Fruit fly (Drosophila melanogaster) whole organism, prepupa: ENCODE data around the gene CG9547.

Experiments used
- Blimp-1 ChIP-seq: fragments of 200-800 bp; sonication (Bioruptor generic); optimal IDR thresholded peaks from 3 replicates; lab custom pipeline; 2017; ENCODE audit warnings: missing biosample characterization, missing genetic modification characterization, mild to moderate bottlenecking, moderate library complexity, missing genetic modification reagents
- CG10631 ChIP-seq: fragments of 200-800 bp; sonication (Bioruptor generic); optimal IDR thresholded peaks from 2 replicates; lab custom pipeline; 2016; ENCODE audit warnings: missing biosample characterization, missing genetic modification characterization
- CG10669 ChIP-seq: fragments of 200-800 bp; sonication (Bioruptor generic); optimal IDR thresholded peaks from 3 replicates; lab custom pipeline; 2018; ENCODE audit warnings: missing biosample characterization, mild to moderate bottlenecking, missing genetic modification characterization, moderate library complexity
- CG11294 ChIP-seq: fragments of 200-800 bp; sonication (Bioruptor generic); IDR thresholded peaks from 2 replicates; pipeline ENCODE4 v1.3.6; 2022; ENCODE audit warnings: missing biosample characterization, missing genetic modification characterization
- CG15336 ChIP-seq: fragments of 200-800 bp; sonication (Bioruptor generic); IDR thresholded peaks from 2 replicates; pipeline ENCODE4 v1.3.6; 2022; ENCODE audit warnings: missing biosample characterization, missing genetic modification characterization
- CG1621 ChIP-seq: fragments of 200-800 bp; sonication (Bioruptor generic); optimal IDR thresholded peaks from 3 replicates; lab custom pipeline; 2018; ENCODE audit warnings: missing biosample characterization, mild to moderate bottlenecking, missing genetic modification characterization
- CG3032 ChIP-seq: fragments of 200-800 bp; optimal IDR thresholded peaks from 2 replicates; lab custom pipeline; 2019; ENCODE audit warnings: missing biosample characterization, mild to moderate bottlenecking, missing genetic modification characterization, moderate library complexity
- CG31627 ChIP-seq: fragments of 200-800 bp; sonication (Bioruptor generic); optimal IDR thresholded peaks from 3 replicates; lab custom pipeline; 2016; ENCODE audit warnings: missing biosample characterization, missing genetic modification characterization
- CG32006 ChIP-seq: fragments of 200-800 bp; sonication (Bioruptor generic); optimal IDR thresholded peaks from 3 replicates; lab custom pipeline; 2017; ENCODE audit warnings: missing biosample characterization, mild to moderate bottlenecking, missing genetic modification characterization
- CG3919 ChIP-seq: fragments of 200-800 bp; sonication (Bioruptor generic); optimal IDR thresholded peaks from 3 replicates; lab custom pipeline; 2016; ENCODE audit warnings: missing biosample characterization, missing genetic modification characterization
- CG4318 ChIP-seq: fragments of 200-800 bp; sonication (Bioruptor generic); optimal IDR thresholded peaks from 3 replicates; lab custom pipeline; 2017; ENCODE audit warnings: missing biosample characterization, mild to moderate bottlenecking, missing genetic modification characterization
- CG6276 ChIP-seq: fragments of 200-800 bp; sonication (Bioruptor generic); optimal IDR thresholded peaks from 2 replicates; lab custom pipeline; 2017; ENCODE audit warnings: missing biosample characterization, mild to moderate bottlenecking, missing genetic modification characterization
- CG6792 ChIP-seq: fragments of 200-800 bp; sonication (Bioruptor generic); optimal IDR thresholded peaks from 3 replicates; lab custom pipeline; 2016; ENCODE audit warnings: missing biosample characterization, missing genetic modification characterization
- CG6808 ChIP-seq: fragments of 200-800 bp; sonication (Bioruptor generic); optimal IDR thresholded peaks from 3 replicates; lab custom pipeline; 2017; ENCODE audit warnings: missing biosample characterization, missing genetic modification characterization, mild to moderate bottlenecking, moderate library complexity, missing genetic modification reagents
- CG6854 ChIP-seq: fragments of 200-800 bp; sonication (Bioruptor generic); optimal IDR thresholded peaks from 2 replicates; lab custom pipeline; 2017; ENCODE audit warnings: missing biosample characterization, mild to moderate bottlenecking, missing genetic modification characterization
- CG8319 ChIP-seq: fragments of 200-800 bp; sonication (Bioruptor generic); optimal IDR thresholded peaks from 3 replicates; lab custom pipeline; 2016; ENCODE audit warnings: missing biosample characterization, missing genetic modification characterization
- CG8632 ChIP-seq: fragments of 200-800 bp; sonication (Bioruptor generic); optimal IDR thresholded peaks from 3 replicates; lab custom pipeline; 2016; ENCODE audit warnings: missing biosample characterization, missing genetic modification characterization
- Eip75B ChIP-seq: fragments of 200-800 bp; sonication (Bioruptor generic); optimal IDR thresholded peaks from 3 replicates; lab custom pipeline; 2016; ENCODE audit warnings: missing biosample characterization, missing genetic modification characterization
- Eip93F ChIP-seq: fragments of 200-800 bp; sonication (Bioruptor generic); optimal IDR thresholded peaks from 2 replicates; lab custom pipeline; 2016; ENCODE audit warnings: missing biosample characterization, mild to moderate bottlenecking, missing genetic modification characterization
- Ets21C ChIP-seq: fragments of 200-800 bp; sonication (Bioruptor generic); optimal IDR thresholded peaks from 3 replicates; lab custom pipeline; 2016; ENCODE audit warnings: missing biosample characterization, missing genetic modification characterization
- Ets96B ChIP-seq: fragments of 200-800 bp; optimal IDR thresholded peaks from 2 replicates; lab custom pipeline; 2019; ENCODE audit warnings: missing biosample characterization, mild to moderate bottlenecking, missing genetic modification characterization, moderate library complexity
- Gug ChIP-seq: fragments of 200-800 bp; sonication (Bioruptor generic); IDR thresholded peaks from 2 replicates; pipeline ENCODE4 v1.3.6; 2022; ENCODE audit warnings: missing biosample characterization, missing genetic modification characterization
- Hr38 ChIP-seq: sonication (Bioruptor generic); optimal IDR thresholded peaks from 2 replicates; lab custom pipeline; 2016; ENCODE audit warnings: missing biosample characterization, missing genetic modification characterization
- Hr39 ChIP-seq: fragments of 200-800 bp; sonication (Bioruptor generic); optimal IDR thresholded peaks from 2 replicates; lab custom pipeline; 2016; ENCODE audit warnings: missing biosample characterization, missing genetic modification characterization
- Hr4 ChIP-seq: fragments of 200-800 bp; sonication (Bioruptor generic); optimal IDR thresholded peaks from 3 replicates; lab custom pipeline; 2016; ENCODE audit warnings: missing biosample characterization, missing genetic modification characterization
- Lpt ChIP-seq: fragments of 200-800 bp; sonication (Bioruptor generic); optimal IDR thresholded peaks from 3 replicates; lab custom pipeline; 2016; ENCODE audit warnings: missing biosample characterization, missing genetic modification characterization
- Met ChIP-seq: fragments of 200-800 bp; sonication (Bioruptor generic); optimal IDR thresholded peaks from 3 replicates; lab custom pipeline; 2016; ENCODE audit warnings: missing biosample characterization, missing genetic modification characterization
- OdsH ChIP-seq: fragments of 200-800 bp; sonication (Bioruptor generic); optimal IDR thresholded peaks from 3 replicates; lab custom pipeline; 2016; ENCODE audit warnings: missing biosample characterization, missing genetic modification characterization
- Smox ChIP-seq: fragments of 200-800 bp; sonication (Bioruptor generic); optimal IDR thresholded peaks from 3 replicates; lab custom pipeline; 2016; ENCODE audit warnings: missing biosample characterization, missing genetic modification characterization
- Sox102F ChIP-seq: fragments of 200-800 bp; sonication (Bioruptor generic); optimal IDR thresholded peaks from 2 replicates; lab custom pipeline; 2016; ENCODE audit warnings: missing biosample characterization, mild to moderate bottlenecking, missing genetic modification characterization
- Sox14 ChIP-seq: fragments of 200-800 bp; sonication (Bioruptor generic); optimal IDR thresholded peaks from 3 replicates; lab custom pipeline; 2016; ENCODE audit warnings: missing biosample characterization, missing genetic modification characterization
- Sox15 ChIP-seq: fragments of 200-800 bp; sonication (Bioruptor generic); optimal IDR thresholded peaks from 3 replicates; lab custom pipeline; 2016; ENCODE audit warnings: missing biosample characterization, missing genetic modification characterization
- achi ChIP-seq: fragments of 200-800 bp; sonication (Bioruptor generic); optimal IDR thresholded peaks from 3 replicates; lab custom pipeline; 2016; ENCODE audit warnings: missing biosample characterization, missing genetic modification characterization
- cyc ChIP-seq: fragments of 200-800 bp; sonication (Bioruptor generic); optimal IDR thresholded peaks from 3 replicates; lab custom pipeline; 2016; ENCODE audit warnings: missing biosample characterization, missing genetic modification characterization
- dac ChIP-seq: fragments of 200-800 bp; sonication (Bioruptor generic); optimal IDR thresholded peaks from 2 replicates; lab custom pipeline; 2017; ENCODE audit warnings: missing biosample characterization, mild to moderate bottlenecking, missing genetic modification characterization
- eg ChIP-seq: fragments of 200-800 bp; sonication (Bioruptor generic); IDR thresholded peaks from 3 replicates; pipeline ENCODE4 v1.3.6; 2022; ENCODE audit warnings: missing biosample characterization, missing genetic modification characterization
- esn ChIP-seq: fragments of 200-800 bp; sonication (Bioruptor generic); optimal IDR thresholded peaks from 2 replicates; lab custom pipeline; 2016; ENCODE audit warnings: missing biosample characterization, mild to moderate bottlenecking, missing genetic modification characterization, moderate library complexity
- fkh ChIP-seq: fragments of 200-800 bp; sonication (Bioruptor generic); optimal IDR thresholded peaks from 3 replicates; lab custom pipeline; 2017; ENCODE audit warnings: missing biosample characterization, mild to moderate bottlenecking, missing genetic modification characterization, moderate library complexity
- lz ChIP-seq: fragments of 200-800 bp; sonication (Bioruptor generic); optimal IDR thresholded peaks from 3 replicates; lab custom pipeline; 2016; ENCODE audit warnings: missing biosample characterization, missing genetic modification characterization
- net ChIP-seq: fragments of 200-800 bp; sonication (Bioruptor generic); optimal IDR thresholded peaks from 3 replicates; lab custom pipeline; 2016; ENCODE audit warnings: missing biosample characterization, missing genetic modification characterization
- pdm3 ChIP-seq: fragments of 200-800 bp; sonication (Bioruptor generic); optimal IDR thresholded peaks from 3 replicates; lab custom pipeline; 2016; ENCODE audit warnings: missing biosample characterization, missing genetic modification characterization
- salr ChIP-seq, 2 experiments: fragments of 200-800 bp; sonication (Bioruptor generic); optimal IDR thresholded peaks; 3 replicates each; lab custom pipeline; 2016 to 2018; ENCODE audit warnings: missing biosample characterization in 2 of 2, missing genetic modification characterization in 2 of 2, mild to moderate bottlenecking in 1 of 2
- spab ChIP-seq: fragments of 200-800 bp; sonication (Bioruptor generic); optimal IDR thresholded peaks from 2 replicates; lab custom pipeline; 2017; ENCODE audit warnings: missing biosample characterization, mild to moderate bottlenecking, missing genetic modification characterization, missing genetic modification reagents
- ss ChIP-seq, 2 experiments: fragments of 200-800 bp; sonication (Bioruptor generic); optimal IDR thresholded peaks; 2 replicates in 1 of 2; 3 replicates in 1 of 2; lab custom pipeline; 2017 to 2018; ENCODE audit warnings: mild to moderate bottlenecking in 2 of 2, missing biosample characterization in 2 of 2, missing genetic modification characterization in 2 of 2, moderate library complexity in 1 of 2
- svp ChIP-seq: fragments of 200-800 bp; sonication (Bioruptor generic); peaks from one replicate; lab custom pipeline; 2016; ENCODE audit warnings: missing biosample characterization, missing genetic modification characterization
- topi ChIP-seq: fragments of 200-800 bp; sonication (Bioruptor generic); optimal IDR thresholded peaks from 3 replicates; lab custom pipeline; 2016; ENCODE audit warnings: missing biosample characterization, missing genetic modification characterization

CG9547 gene

DNA sequence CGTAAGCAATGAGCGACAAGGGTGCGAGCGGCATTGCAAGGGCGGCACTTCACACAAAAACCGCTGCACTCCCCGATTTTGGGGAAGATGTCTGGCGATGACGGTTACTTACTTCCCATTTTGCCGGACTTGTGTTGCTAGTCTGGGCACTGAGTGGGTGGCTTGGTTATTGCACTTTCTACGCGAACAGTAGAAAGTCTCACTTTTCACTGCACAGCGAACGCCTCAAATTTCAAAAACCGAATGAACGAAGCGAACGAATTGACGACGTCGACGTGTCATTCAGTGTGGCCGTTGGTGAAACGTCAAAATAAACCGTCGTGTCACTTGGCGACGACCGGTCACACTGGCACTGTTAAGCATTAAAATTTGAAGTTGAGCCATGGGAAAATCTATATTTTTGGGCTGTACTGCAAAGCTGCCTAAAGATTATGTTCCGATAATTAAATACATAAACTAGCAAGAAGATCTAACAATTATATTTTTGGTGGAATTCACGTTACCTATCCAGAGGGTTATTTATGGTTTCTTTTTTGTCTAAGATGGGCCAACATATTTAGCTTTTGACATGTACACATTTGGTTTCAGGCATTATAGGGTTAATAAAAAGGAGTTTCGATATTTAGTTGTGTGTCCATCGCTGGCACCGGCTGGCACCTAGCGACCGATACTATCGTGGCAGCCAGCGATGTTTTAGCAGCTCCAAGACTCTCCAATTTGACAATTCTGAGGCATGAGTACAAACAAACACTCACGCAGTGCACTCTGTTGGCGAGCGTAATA is 13.9 kb downstream of the CG9547 start, which contains the start of the genes Sec61alpha and Daxx (continued):
- TF ChIP-seq Ets21C (GFP tag; lab: Kevin White, UChicago) (peak; percentile 85), CG3032 (peak; percentile 79), Ets96B (peak; percentile 58), achi (peak; percentile 93), dac (GFP tag; lab: Kevin White, UChicago) (peak; percentile 60), Blimp-1 (GFP tag; lab: Kevin White, UChicago) (no peak), salr (GFP tag; optimal IDR thresholded peaks at IDR 0.05; lab: Kevin White, UChicago) (peak; percentile 56 to 78), CG8632 (GFP tag; lab: Kevin White, UChicago) (peak; percentile 63), CG3919 (GFP tag; lab: Kevin White, UChicago) (peak; percentile 85), cyc (GFP tag; lab: Kevin White, UChicago) (peak; percentile 88), spab (no peak), ss (GFP tag; optimal IDR thresholded peaks at IDR 0.05; lab: Kevin White, UChicago) (peak; percentile 9 to 41)

DNA sequence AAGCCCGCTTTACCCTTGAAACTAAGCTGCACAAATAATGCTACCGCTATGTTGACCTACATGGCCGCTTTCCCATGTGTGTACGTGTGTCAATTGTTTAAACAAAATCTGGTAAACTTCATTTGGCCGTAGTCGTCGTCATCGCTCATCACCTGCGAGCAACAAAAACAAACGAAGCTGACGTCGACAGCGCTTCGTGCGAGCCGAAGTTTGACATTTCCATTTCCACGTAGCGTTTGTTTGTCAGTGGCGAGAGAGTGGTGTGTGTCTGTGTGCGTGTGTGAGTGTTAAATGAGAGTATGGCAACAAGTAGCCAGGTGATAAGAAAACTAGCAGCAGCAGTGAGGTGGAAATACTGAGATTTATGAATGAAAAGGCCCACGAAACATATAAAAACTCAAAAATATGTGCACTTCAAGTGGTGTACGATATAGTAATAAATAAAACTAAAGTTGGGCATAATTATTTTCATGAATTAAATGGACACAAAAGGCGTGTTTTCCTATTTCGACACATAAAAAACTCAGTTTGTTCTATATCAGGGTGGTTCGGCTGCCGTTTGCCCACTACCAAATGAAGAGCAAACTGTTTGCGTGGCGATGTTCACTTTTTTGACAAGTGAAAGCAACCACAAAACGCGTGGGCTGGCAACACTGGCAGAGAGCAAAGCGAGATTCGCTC is 15.0 kb downstream of the CG9547 start:
- TF ChIP-seq CG8319 (GFP tag; lab: Kevin White, UChicago) (no peak), CG10669 (GFP tag; lab: Kevin White, UChicago) (no peak), CG6276 (peak; percentile 13), Ets21C (GFP tag; lab: Kevin White, UChicago) (no peak), Smox (no peak), CG6854 (GFP tag; lab: Kevin White, UChicago) (no peak), CG6808 (GFP tag; lab: Kevin White, UChicago) (peak; percentile 29), Lpt (GFP tag; lab: Kevin White, UChicago) (no peak), eg (GFP tag; lab: Robert Waterston, UW) (peak; percentile 3; the same call in 2 of the 3 replicates), achi (peak; percentile 99), Gug (GFP tag; lab: Robert Waterston, UW) (no peak), fkh (GFP tag; lab: Kevin White, UChicago) (peak; percentile 97), ss (GFP tag; optimal IDR thresholded peaks at IDR 0.05; lab: Kevin White, UChicago) (peak; percentile 44 to 59), esn (GFP tag; lab: Kevin White, UChicago) (no peak), Hr4 (GFP tag; lab: Kevin White, UChicago) (peak; percentile 36), CG10631 (GFP tag; lab: Kevin White, UChicago) (no peak), Sox15 (GFP tag; lab: Kevin White, UChicago) (no peak), cyc (GFP tag; lab: Kevin White, UChicago) (no peak), dac (GFP tag; lab: Kevin White, UChicago) (no peak), CG11294 (GFP tag; lab: Robert Waterston, UW) (no peak), CG31627 (GFP tag; lab: Kevin White, UChicago) (no peak), CG15336 (GFP tag; lab: Robert Waterston, UW) (0 out of 2 replicates have a peak, but pooled peaks have one; percentile 43), CG1621 (tag; lab: Kevin White, UChicago) (peak; percentile 49), CG8632 (GFP tag; lab: Kevin White, UChicago) (no peak), Hr38 (GFP tag; lab: Kevin White, UChicago) (no peak), CG3032 (no peak), pdm3 (GFP tag; lab: Kevin White, UChicago) (peak; percentile 29), CG32006 (GFP tag; lab: Kevin White, UChicago) (peak; percentile 48), svp (peak; percentile 49), Hr39 (GFP tag; lab: Kevin White, UChicago) (no peak), net (no peak), lz (GFP tag; lab: Kevin White, UChicago) (peak; percentile 21), Sox102F (GFP tag; lab: Kevin White, UChicago) (peak; percentile 13), Sox14 (GFP tag; lab: Kevin White, UChicago) (peak; percentile 2), Blimp-1 (GFP tag; lab: Kevin White, UChicago) (peak; percentile 34), OdsH (GFP tag; lab: Kevin White, UChicago) (no peak), Eip75B (no peak), CG4318 (GFP tag; lab: Kevin White, UChicago) (no peak), Met (GFP tag; lab: Kevin White, UChicago) (peak; percentile 14), Eip93F (GFP tag; lab: Kevin White, UChicago) (peak; percentile 37), salr (GFP tag; optimal IDR thresholded peaks at IDR 0.05; lab: Kevin White, UChicago) (no peak), topi (GFP tag; lab: Kevin White, UChicago) (no peak), CG6792 (GFP tag; lab: Kevin White, UChicago) (no peak)
